Fruit fly (Drosophila melanogaster) whole organism: Measurements from ENCODE around the gene CG32295.

Experiments
- EcR ChIP-seq, 2 experiments: fragments of >200 bp; optimal IDR thresholded peaks; 2 replicates each; lab custom pipeline; 2017; ENCODE audit warnings: missing biosample characterization in 2 of 2, missing genetic modification characterization in 2 of 2, missing genetic modification reagents in 2 of 2
- pan ChIP-seq: fragments of >200 bp; optimal IDR thresholded peaks from 2 replicates; lab custom pipeline; 2017

DNA sequence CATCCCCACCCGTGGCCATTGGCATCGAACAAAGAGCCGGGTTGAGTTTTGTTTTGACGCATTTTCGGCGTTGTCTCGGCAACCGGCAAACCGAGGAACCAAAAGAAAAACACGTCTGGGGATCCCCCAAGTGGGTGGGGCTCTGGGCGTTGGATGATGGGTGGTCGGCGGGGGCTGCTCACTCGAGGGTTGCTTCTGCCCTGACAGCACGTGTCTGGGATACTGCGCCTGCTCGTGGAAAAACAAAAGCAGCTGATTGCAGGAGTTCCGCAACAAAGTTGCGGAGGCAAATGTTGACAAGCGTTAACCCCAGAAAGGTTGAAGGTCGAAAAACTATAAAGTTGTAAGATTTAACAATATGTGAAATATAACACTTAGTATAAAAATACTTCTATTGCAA lies 46.3 kb downstream of the CG32295 start:
- no peak for TF ChIP-seq pan (lab: Kevin White, UChicago)
- TF ChIP-seq EcR (GFP tag; optimal IDR thresholded peaks at IDR 0.05; lab: Kevin White, UChicago), result no peak
